Worm (Caenorhabditis elegans): Measurements from ENCODE around the gene nkat-3.

DNA sequence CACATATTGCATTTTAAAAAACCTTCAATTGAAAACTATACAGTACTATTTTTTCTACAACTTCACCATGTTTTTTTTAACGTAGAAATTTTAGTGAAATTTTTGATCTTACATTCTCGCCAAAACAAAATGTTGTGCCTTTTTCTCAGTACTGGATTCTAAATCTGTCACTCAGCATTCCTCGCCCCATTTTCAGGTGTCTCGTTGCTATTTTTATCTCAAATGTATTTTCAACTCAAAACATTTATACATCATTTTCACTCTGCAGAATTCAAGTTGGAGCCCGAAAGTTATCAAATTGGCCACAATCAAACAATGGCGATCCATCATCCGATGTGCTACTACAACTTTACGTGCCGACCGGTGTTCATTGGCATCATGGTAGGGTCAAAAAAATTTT is 24.5 kb downstream of the nkat-3 start, which contains the start of gene sprr-1:
- TF ChIP-seq mec-3 (tag; optimal IDR thresholded peaks at IDR 0.05; ENCODE audit: borderline replicate concordance) = no peak
- TF ChIP-seq pag-3 (tag; optimal IDR thresholded peaks at IDR 0.05; ENCODE audit: borderline replicate concordance) = no peak
- TF ChIP-seq lim-6 (tag; optimal IDR thresholded peaks at IDR 0.05) = no peak
- no peak for TF ChIP-seq ama-1 (optimal IDR thresholded peaks at IDR 0.05)
- TF ChIP-seq ceh-9 (tag; optimal IDR thresholded peaks at IDR 0.05) = no peak
